Fruit fly (Drosophila melanogaster): ENCODE data around the gene escl.

Gene escl

dm6 chr2L:12010877-12011666 is 20.3 kb downstream of the escl start (continued):
- TF ChIP-seq CG17186 (GFP tag; optimal IDR thresholded peaks at IDR 0.05), result peak; percentile 32
- TF ChIP-seq gt (GFP tag; IDR thresholded peaks at IDR 0.05), result no peak
- TF ChIP-seq lbe (GFP tag; optimal IDR thresholded peaks at IDR 0.05), result peak; percentile 63
- peak; percentile 45 for TF ChIP-seq sug (tag; optimal IDR thresholded peaks at IDR 0.05)
- peak; percentile 52 for TF ChIP-seq MTF-1 (GFP tag; optimal IDR thresholded peaks at IDR 0.05; ENCODE audit: borderline replicate concordance)
- TF ChIP-seq Dip3 (GFP tag; optimal IDR thresholded peaks at IDR 0.05), result peak; percentile 78
- TF ChIP-seq ato (GFP tag; IDR thresholded peaks at IDR 0.05; ENCODE audit: partially characterized antibody), result no peak
- peak; percentile 67 for TF ChIP-seq D19B (GFP tag; optimal IDR thresholded peaks at IDR 0.05)
- peak; percentile 76 for TF ChIP-seq CG10274 (GFP tag; optimal IDR thresholded peaks at IDR 0.05)
- TF ChIP-seq jumu (GFP tag; optimal IDR thresholded peaks at IDR 0.05), result peak; percentile 47
- TF ChIP-seq chn (GFP tag; optimal IDR thresholded peaks at IDR 0.05), result peak; percentile 29
- no peak for TF ChIP-seq CG11696 (GFP tag; IDR thresholded peaks at IDR 0.05)
- TF ChIP-seq CG11456 (GFP tag; IDR thresholded peaks at IDR 0.05), result no peak
- TF ChIP-seq slou (GFP tag; optimal IDR thresholded peaks at IDR 0.05), result peak; percentile 85
- no peak for TF ChIP-seq Lim3 (GFP tag; IDR thresholded peaks at IDR 0.05)
- peak; percentile 51 for TF ChIP-seq CG2116 (GFP tag; optimal IDR thresholded peaks at IDR 0.05)
- no peak for TF ChIP-seq CG14965 (GFP tag; optimal IDR thresholded peaks at IDR 0.05; ENCODE audit: borderline replicate concordance)
- peak; percentile 93 for TF ChIP-seq unpg (GFP tag; optimal IDR thresholded peaks at IDR 0.05)
- no peak for TF ChIP-seq Atf6 (GFP tag; IDR thresholded peaks at IDR 0.05)
- TF ChIP-seq CG15601 (tag; optimal IDR thresholded peaks at IDR 0.05), result no peak
- no peak for TF ChIP-seq tgo (GFP tag; IDR thresholded peaks at IDR 0.05)
- TF ChIP-seq CG15696 (tag; optimal IDR thresholded peaks at IDR 0.05), result peak; percentile 94
- peak; percentile 1 for TF ChIP-seq MESR4 (GFP tag; optimal IDR thresholded peaks at IDR 0.05)
- TF ChIP-seq CG12104 (GFP tag; optimal IDR thresholded peaks at IDR 0.05), result peak; percentile 68
- TF ChIP-seq stwl (tag; optimal IDR thresholded peaks at IDR 0.05), result no peak
- TF ChIP-seq nerfin-1 (tag; optimal IDR thresholded peaks at IDR 0.05), result peak; percentile 42
- peak; percentile 87 for TF ChIP-seq CG13775 (GFP tag; optimal IDR thresholded peaks at IDR 0.05)
- TF ChIP-seq CG4328 (GFP tag; optimal IDR thresholded peaks at IDR 0.05), result peak; percentile 94
- TF ChIP-seq gfzf (GFP tag; optimal IDR thresholded peaks at IDR 0.05), result no peak
- TF ChIP-seq bowl (GFP tag; IDR thresholded peaks at IDR 0.05), result no peak
- no peak for TF ChIP-seq CG32772 (GFP tag; IDR thresholded peaks at IDR 0.05)
- TF ChIP-seq Side (GFP tag; optimal IDR thresholded peaks at IDR 0.05), result peak; percentile 29
- TF ChIP-seq CG4617 (GFP tag; optimal IDR thresholded peaks at IDR 0.05; ENCODE audit: borderline replicate concordance), result peak; percentile 82
- TF ChIP-seq dati (GFP tag; IDR thresholded peaks at IDR 0.05), result no peak
- no peak for TF ChIP-seq Dfd (GFP tag; optimal IDR thresholded peaks at IDR 0.05)
- peak; percentile 77 for TF ChIP-seq CG1529 (GFP tag; optimal IDR thresholded peaks at IDR 0.05)
- TF ChIP-seq Nf-YB (GFP tag; optimal IDR thresholded peaks at IDR 0.05), result no peak
- TF ChIP-seq Spps (tag; optimal IDR thresholded peaks at IDR 0.05), result peak; percentile 81
- TF ChIP-seq fru (optimal IDR thresholded peaks at IDR 0.05), result no peak
- no peak for TF ChIP-seq CG6689 (GFP tag; IDR thresholded peaks at IDR 0.05)
- TF ChIP-seq ranshi (GFP tag; IDR thresholded peaks at IDR 0.05), result no peak
- TF ChIP-seq CG34422 (GFP tag; IDR thresholded peaks at IDR 0.05), result no peak
- TF ChIP-seq CG13296 (GFP tag; optimal IDR thresholded peaks at IDR 0.05), result peak; percentile 94
- TF ChIP-seq wdn (GFP tag; IDR thresholded peaks at IDR 0.05), result no peak
- TF ChIP-seq ap (GFP tag; IDR thresholded peaks at IDR 0.05), result no peak
- TF ChIP-seq CG15011 (GFP tag; optimal IDR thresholded peaks at IDR 0.05), result peak; percentile 91
- TF ChIP-seq lab (GFP tag; optimal IDR thresholded peaks at IDR 0.05), result peak; percentile 94
- no peak for TF ChIP-seq tio (GFP tag; optimal IDR thresholded peaks at IDR 0.05)
- peak; percentile 47 for TF ChIP-seq Atf-2 (GFP tag; optimal IDR thresholded peaks at IDR 0.05)
- TF ChIP-seq CG1832 (GFP tag; optimal IDR thresholded peaks at IDR 0.05), result peak; percentile 91

Measured in whole organism, embryonic.